Worm (Caenorhabditis elegans) whole organism, young adult: Measurements from ENCODE around the gene dpy-11.

Experiments used
- B0035.1 ChIP-seq: sonication (generic microtip); optimal IDR thresholded peaks from 2 replicates; lab custom pipeline; 2016; ENCODE audit warnings: missing genetic modification characterization, mild to moderate bottlenecking, missing compliant biosample characterization, missing genotype, missing genetic modification reagents
- F33H1.4 ChIP-seq: fragments of 200-800 bp; sonication (Bioruptor generic); IDR thresholded peaks from 2 replicates; pipeline ENCODE4 v1.3.6; 2022; ENCODE audit warnings: missing genetic modification reagents, missing genetic modification characterization, missing compliant biosample characterization
- F52B5.7 ChIP-seq: sonication (generic microtip); optimal IDR thresholded peaks from 2 replicates; lab custom pipeline; 2016; ENCODE audit warnings: mild to moderate bottlenecking, missing genetic modification characterization, missing compliant biosample characterization
- F55B11.4 ChIP-seq: sonication (generic microtip); optimal IDR thresholded peaks from 2 replicates; lab custom pipeline; 2016; ENCODE audit warnings: missing compliant biosample characterization, missing genetic modification characterization, borderline replicate concordance; ENCODE audit not compliant: insufficient read depth
- T07F8.4 ChIP-seq: sonication (generic microtip); optimal IDR thresholded peaks from 2 replicates; lab custom pipeline; 2016; ENCODE audit warnings: mild to moderate bottlenecking, missing genetic modification characterization, moderate library complexity, missing compliant biosample characterization
- Y53F4B.3 ChIP-seq: fragments of 200-800 bp; sonication (Bioruptor generic); IDR thresholded peaks from 2 replicates; pipeline ENCODE4 v1.3.6; 2022; ENCODE audit warnings: missing genetic modification reagents, missing genetic modification characterization, missing compliant biosample characterization
- Y56A3A.18 ChIP-seq: fragments of 200-800 bp; sonication (Bioruptor generic); IDR thresholded peaks from 2 replicates; pipeline ENCODE4 v1.3.6; 2022; ENCODE audit warnings: missing genetic modification reagents, missing genetic modification characterization, missing compliant biosample characterization
- Y79H2A.3 ChIP-seq: fragments of 200-800 bp; sonication (Bioruptor generic); conservative IDR thresholded peaks from 2 replicates; pipeline ENCODE4 v1.3.6; 2022; ENCODE audit warnings: missing genetic modification reagents, missing genetic modification characterization, missing compliant biosample characterization
- ama-1 ChIP-seq, 3 experiments: fragments of 150-350 bp in 1 of 3; sonication (generic microtip) in 2 of 3; optimal IDR thresholded peaks; 2 replicates each; lab custom pipeline; 2014 to 2018; ENCODE audit warnings: missing biosample characterization in 2 of 3, missing genetic modification characterization in 2 of 3, missing genetic modification reagents in 2 of 3
- aptf-3 ChIP-seq: fragments of 200-800 bp; sonication (Bioruptor generic); IDR thresholded peaks from 2 replicates; pipeline ENCODE4 v1.3.6; 2022; ENCODE audit warnings: missing genetic modification characterization, missing compliant biosample characterization
- atf-7 ChIP-seq: sonication (generic microtip); optimal IDR thresholded peaks from 2 replicates; lab custom pipeline; 2017; ENCODE audit warnings: mild to moderate bottlenecking, missing genetic modification characterization, missing compliant biosample characterization
- attf-5 ChIP-seq: fragments of 200-800 bp; sonication (Bioruptor generic); optimal IDR thresholded peaks from 2 replicates; lab custom pipeline; 2018; ENCODE audit warnings: mild to moderate bottlenecking, missing genetic modification characterization, missing compliant biosample characterization
- attf-6 ChIP-seq: fragments of 200-800 bp; sonication (Bioruptor generic); IDR thresholded peaks from 2 replicates; pipeline ENCODE4 v1.3.6; 2022; ENCODE audit warnings: missing genetic modification reagents, missing genetic modification characterization, missing compliant biosample characterization
- bed-1 ChIP-seq: fragments of 200-800 bp; sonication (Bioruptor generic); IDR thresholded peaks from 2 replicates; pipeline ENCODE4 v1.3.6; 2022; ENCODE audit warnings: missing genetic modification reagents, missing genetic modification characterization, missing compliant biosample characterization
- cebp-1 ChIP-seq, 2 experiments: fragments of 200-800 bp in 1 of 2; sonication (Bioruptor generic) in 1 of 2; sonication (generic microtip) in 1 of 2; IDR thresholded peaks in 1 of 2; optimal IDR thresholded peaks in 1 of 2; 2 replicates each; pipeline versions ENCODE4 v1.3.6 to Lab custom; 2017 to 2022; ENCODE audit warnings: missing compliant biosample characterization in 2 of 2, missing genetic modification characterization in 2 of 2, mild to moderate bottlenecking in 1 of 2, missing genetic modification reagents in 1 of 2, moderate library complexity in 1 of 2
- cebp-2 ChIP-seq: fragments of 200-800 bp; sonication (Bioruptor generic); IDR thresholded peaks from 2 replicates; pipeline ENCODE4 v1.3.6; 2022; ENCODE audit warnings: missing genetic modification characterization, missing compliant biosample characterization
- ceh-58 ChIP-seq: fragments of 200-800 bp; sonication (Bioruptor generic); IDR thresholded peaks from 2 replicates; pipeline ENCODE4 v1.3.6; 2022; ENCODE audit warnings: missing genetic modification characterization, missing compliant biosample characterization
- chd-7 ChIP-seq: sonication (generic microtip); optimal IDR thresholded peaks from 2 replicates; lab custom pipeline; 2016; ENCODE audit warnings: mild to moderate bottlenecking, missing genetic modification characterization, moderate library complexity, missing compliant biosample characterization
- die-1 ChIP-seq: sonication (generic microtip); optimal IDR thresholded peaks from 2 replicates; lab custom pipeline; 2016; ENCODE audit warnings: missing genotype, mild to moderate bottlenecking, missing genetic modification characterization, missing compliant biosample characterization
- dpff-1 ChIP-seq: sonication (generic microtip); optimal IDR thresholded peaks from 2 replicates; lab custom pipeline; 2017; ENCODE audit warnings: mild to moderate bottlenecking, missing genetic modification characterization, missing compliant biosample characterization
- egrh-3 ChIP-seq: fragments of 200-800 bp; sonication (Bioruptor generic); IDR thresholded peaks from 2 replicates; pipeline ENCODE4 v1.3.6; 2022; ENCODE audit warnings: missing genetic modification reagents, missing genetic modification characterization, missing compliant biosample characterization
- ets-4 ChIP-seq: fragments of 200-800 bp; sonication (Bioruptor generic); optimal IDR thresholded peaks from 2 replicates; lab custom pipeline; 2018; ENCODE audit warnings: mild to moderate bottlenecking, missing genetic modification characterization, missing compliant biosample characterization
- gei-17 ChIP-seq: fragments of 200-800 bp; sonication (Bioruptor generic); optimal IDR thresholded peaks from 2 replicates; lab custom pipeline; 2018; ENCODE audit warnings: mild to moderate bottlenecking, missing genetic modification characterization, missing compliant biosample characterization
- him-1 ChIP-seq: sonication (generic microtip); optimal IDR thresholded peaks from 2 replicates; lab custom pipeline; 2016; ENCODE audit warnings: missing genotype, missing genetic modification reagents, missing genetic modification characterization, missing compliant biosample characterization
- hlh-26 ChIP-seq: fragments of 200-800 bp; sonication (Bioruptor generic); conservative IDR thresholded peaks from 2 replicates; pipeline ENCODE4 v1.3.6; 2022; ENCODE audit warnings: missing genetic modification reagents, missing genetic modification characterization, missing compliant biosample characterization
- hrde-1 ChIP-seq: sonication (generic microtip); optimal IDR thresholded peaks from 2 replicates; lab custom pipeline; 2016; ENCODE audit warnings: missing genetic modification characterization, mild to moderate bottlenecking, missing compliant biosample characterization, moderate library complexity, missing genotype, missing genetic modification reagents, borderline replicate concordance
- hsf-1 ChIP-seq: fragments of 200-800 bp; sonication (Bioruptor generic); IDR thresholded peaks from 2 replicates; pipeline ENCODE4 v1.3.6; 2022; ENCODE audit warnings: missing genetic modification reagents, missing genetic modification characterization, missing compliant biosample characterization
- lin-35 ChIP-seq, 3 experiments: fragments of 150-350 bp in 2 of 3; sonication (generic microtip) in 1 of 3; optimal IDR thresholded peaks; 2 replicates each; lab custom pipeline; 2014 to 2018; ENCODE audit warnings: missing biosample characterization in 3 of 3, missing genetic modification characterization in 3 of 3, missing genetic modification reagents in 3 of 3
- lin-40 ChIP-seq: sonication (generic microtip); optimal IDR thresholded peaks from 2 replicates; lab custom pipeline; 2016; ENCODE audit warnings: missing genetic modification characterization, mild to moderate bottlenecking, missing compliant biosample characterization, missing genotype, missing genetic modification reagents
- lin-54 ChIP-seq: fragments of 200-800 bp; sonication (Bioruptor generic); optimal IDR thresholded peaks from 2 replicates; lab custom pipeline; 2018; ENCODE audit warnings: mild to moderate bottlenecking, missing genetic modification characterization, missing compliant biosample characterization
- lir-1 ChIP-seq: fragments of 200-800 bp; sonication (Bioruptor generic); conservative IDR thresholded peaks from 2 replicates; pipeline ENCODE4 v1.3.6; 2022; ENCODE audit warnings: missing genetic modification reagents, missing genetic modification characterization, missing compliant biosample characterization
- madf-10 ChIP-seq: sonication (generic microtip); optimal IDR thresholded peaks from 2 replicates; lab custom pipeline; 2016; ENCODE audit warnings: mild to moderate bottlenecking, missing genetic modification characterization, missing compliant biosample characterization
- madf-3 ChIP-seq: fragments of 200-800 bp; sonication (Bioruptor generic); IDR thresholded peaks from 2 replicates; pipeline ENCODE4 v1.3.6; 2022; ENCODE audit warnings: missing genetic modification reagents, missing genetic modification characterization, missing compliant biosample characterization
- mcd-1 ChIP-seq: fragments of 200-800 bp; sonication (Bioruptor generic); IDR thresholded peaks from 2 replicates; pipeline ENCODE4 v1.3.6; 2022; ENCODE audit warnings: missing genetic modification reagents, missing genetic modification characterization, missing compliant biosample characterization
- mxl-1 ChIP-seq: sonication (generic microtip); optimal IDR thresholded peaks from 2 replicates; lab custom pipeline; 2016; ENCODE audit warnings: missing genetic modification characterization, missing compliant biosample characterization
- nfyb-1 ChIP-seq: fragments of 200-800 bp; sonication (Bioruptor generic); IDR thresholded peaks from 2 replicates; pipeline ENCODE4 v1.3.6; 2022; ENCODE audit warnings: missing genetic modification reagents, missing genetic modification characterization, missing compliant biosample characterization
- nhr-120 ChIP-seq: fragments of 200-800 bp; sonication (Bioruptor generic); IDR thresholded peaks from 2 replicates; pipeline ENCODE4 v1.3.6; 2022; ENCODE audit warnings: missing genetic modification characterization, missing compliant biosample characterization
- nhr-90 ChIP-seq: sonication (generic microtip); optimal IDR thresholded peaks from 2 replicates; lab custom pipeline; 2016; ENCODE audit warnings: missing genotype, mild to moderate bottlenecking, missing genetic modification characterization, missing compliant biosample characterization
- pbrm-1 ChIP-seq: fragments of 200-800 bp; sonication (Bioruptor generic); IDR thresholded peaks from 2 replicates; pipeline ENCODE4 v1.3.6; 2022; ENCODE audit warnings: missing genetic modification reagents, missing genetic modification characterization, missing compliant biosample characterization
- somi-1 ChIP-seq: fragments of 200-800 bp; sonication (Bioruptor generic); optimal IDR thresholded peaks from 2 replicates; lab custom pipeline; 2018; ENCODE audit warnings: mild to moderate bottlenecking, missing genetic modification characterization, missing compliant biosample characterization
- tbp1 ChIP-seq: fragments of 200-800 bp; sonication (Bioruptor generic); optimal IDR thresholded peaks from 2 replicates; lab custom pipeline; 2018; ENCODE audit warnings: mild to moderate bottlenecking, missing genetic modification characterization, missing compliant biosample characterization
- tlf-1 ChIP-seq: fragments of 200-800 bp; sonication (Bioruptor generic); optimal IDR thresholded peaks from 2 replicates; lab custom pipeline; 2018; ENCODE audit warnings: mild to moderate bottlenecking, missing genetic modification characterization, missing compliant biosample characterization
- unc-130 ChIP-seq: sonication (generic microtip); optimal IDR thresholded peaks from 2 replicates; lab custom pipeline; 2016; ENCODE audit warnings: missing genetic modification reagents, missing genetic modification characterization, missing compliant biosample characterization
- ztf-22 ChIP-seq: fragments of 200-800 bp; sonication (Bioruptor generic); optimal IDR thresholded peaks from 2 replicates; lab custom pipeline; 2018; ENCODE audit warnings: mild to moderate bottlenecking, missing genetic modification characterization, moderate library complexity, missing compliant biosample characterization
- ztf-25 ChIP-seq: fragments of 200-800 bp; sonication (Bioruptor generic); IDR thresholded peaks from 2 replicates; pipeline ENCODE4 v1.3.6; 2022; ENCODE audit warnings: missing genetic modification reagents, missing genetic modification characterization, missing compliant biosample characterization
- ztf-26 ChIP-seq: sonication (generic microtip); optimal IDR thresholded peaks from 2 replicates; lab custom pipeline; 2017; ENCODE audit warnings: missing genetic modification characterization, missing compliant biosample characterization
- ztf-3 ChIP-seq: fragments of 200-800 bp; sonication (Bioruptor generic); optimal IDR thresholded peaks from 2 replicates; lab custom pipeline; 2018; ENCODE audit warnings: mild to moderate bottlenecking, missing genetic modification characterization, missing compliant biosample characterization

dpy-11 gene

ce11 chrV:6514887-6515324, at the start of gene dpy-11:
Gene dpy-11 (minus strand): TSS chrV:6515240.
- TF ChIP-seq tbp1 (GFP tag; lab: Kevin White, UChicago) (peak; percentile 51), lin-40 (tag; lab: Kevin White, UChicago) (peak; percentile 33), F55B11.4 (no peak), lin-54 (GFP tag; lab: Kevin White, UChicago) (peak; percentile 28), attf-5 (GFP tag; lab: Kevin White, UChicago) (peak; percentile 23), pbrm-1 (0 out of 2 replicates have a peak, but pooled peaks have one; percentile 59), nhr-90 (tag; lab: Kevin White, UChicago) (peak; percentile 1), F33H1.4 (GFP tag; lab: Robert Waterston, UW) (no peak), chd-7 (tag; lab: Kevin White, UChicago) (peak; percentile 35), aptf-3 (0 out of 2 replicates have a peak, but pooled peaks have one; percentile 80), lin-35 (GFP tag; optimal IDR thresholded peaks at IDR 0.05; lab: Kevin White, UChicago) (peak in 1 of 3 experiments; percentile 59), bed-1 (0 out of 2 replicates have a peak, but pooled peaks have one; percentile 80), ztf-25 (GFP tag; lab: Robert Waterston, UW) (no peak), hlh-26 (GFP tag; lab: Robert Waterston, UW) (no peak), hsf-1 (GFP tag; lab: Robert Waterston, UW) (peak; percentile 12; the same call in 1 of the 2 replicates), ztf-26 (peak; percentile 58), T07F8.4 (no peak), somi-1 (GFP tag; lab: Kevin White, UChicago) (peak; percentile 74), cebp-2 (GFP tag; lab: Robert Waterston, UW) (peak; percentile 78; the same call in 1 of the 2 replicates), mxl-1 (tag; lab: Kevin White, UChicago) (no peak), hrde-1 (tag; lab: Kevin White, UChicago) (peak; percentile 20), Y56A3A.18 (no peak; the same call in none of the 2 replicates), unc-130 (GFP tag; lab: Kevin White, UChicago) (peak; percentile 47), ceh-58 (GFP tag; lab: Robert Waterston, UW) (no peak), lir-1 (GFP tag; lab: Robert Waterston, UW) (no peak), dpff-1 (tag; lab: Kevin White, UChicago) (peak; percentile 21), F52B5.7 (tag; lab: Kevin White, UChicago) (peak; percentile 74), him-1 (tag; lab: Kevin White, UChicago) (no peak), B0035.1 (tag; lab: Kevin White, UChicago) (no peak), madf-3 (GFP tag; lab: Robert Waterston, UW) (peak; percentile 80), egrh-3 (GFP tag; lab: Robert Waterston, UW) (no peak), attf-6 (GFP tag; lab: Robert Waterston, UW) (no peak; the same call in 1 of the 2 replicates), nfyb-1 (GFP tag; lab: Robert Waterston, UW) (peak; percentile 22; the same call in 1 of the 2 replicates), tlf-1 (GFP tag; lab: Kevin White, UChicago) (peak; percentile 64), mcd-1 (GFP tag; lab: Robert Waterston, UW) (peak; percentile 58; the same call in 1 of the 2 replicates), ztf-3 (GFP tag; lab: Kevin White, UChicago) (no peak), ztf-22 (peak; percentile 19), die-1 (tag; lab: Kevin White, UChicago) (peak; percentile 41), nhr-120 (GFP tag; lab: Robert Waterston, UW) (no peak), ama-1 (optimal IDR thresholded peaks at IDR 0.05; lab: Kevin White, UChicago) (peak; percentile 98), ama-1 (GFP tag; optimal IDR thresholded peaks at IDR 0.05; lab: Kevin White, UChicago) (no peak), atf-7 (tag; lab: Kevin White, UChicago) (peak; percentile 55), madf-10 (no peak), ets-4 (peak; percentile 30), gei-17 (GFP tag; lab: Kevin White, UChicago) (peak; percentile 25), cebp-1 (GFP tag; IDR thresholded peaks at IDR 0.05; lab: Robert Waterston, UW) (no peak), cebp-1 (tag; optimal IDR thresholded peaks at IDR 0.05; lab: Kevin White, UChicago) (peak; percentile 72), Y79H2A.3 (GFP tag; lab: Robert Waterston, UW) (no peak), Y53F4B.3 (GFP tag; lab: Robert Waterston, UW) (no peak)
